Fruit fly (Drosophila melanogaster): ENCODE results near the gene Taf4.

- TF ChIP-seq CG7045 (GFP tag; optimal IDR thresholded peaks at IDR 0.05) (no peak), bab1 (GFP tag; optimal IDR thresholded peaks at IDR 0.05) (peak; percentile 35), kay (GFP tag; ENCODE audit: borderline replicate concordance) (no peak), toe (GFP tag; optimal IDR thresholded peaks at IDR 0.05) (no peak), CG11617 (GFP tag; optimal IDR thresholded peaks at IDR 0.05) (peak; percentile 29), Hr96 (GFP tag; optimal IDR thresholded peaks at IDR 0.05) (no peak), CG7101 (tag; optimal IDR thresholded peaks at IDR 0.05) (no peak), Crg-1 (GFP tag; optimal IDR thresholded peaks at IDR 0.05) (no peak), ovo (GFP tag; optimal IDR thresholded peaks at IDR 0.05) (peak; percentile 18), cic (GFP tag; optimal IDR thresholded peaks at IDR 0.05) (no peak)
These were observed 767 bp upstream of the Taf4 start, which contains the start of gene Zn72D for dm6 chr3L:16112069-16112820.
